Fruit fly (Drosophila melanogaster) whole organism, prepupa: Measurements from ENCODE around the gene CG34162.

Experiments
- CG8319 ChIP-seq: fragments of 200-800 bp; sonication (Bioruptor generic); optimal IDR thresholded peaks from 3 replicates; lab custom pipeline; 2016; ENCODE audit warnings: missing biosample characterization, missing genetic modification characterization
- CG9139 ChIP-seq: fragments of 200-800 bp; sonication (Bioruptor generic); optimal IDR thresholded peaks from 3 replicates; lab custom pipeline; 2017; ENCODE audit warnings: missing biosample characterization, mild to moderate bottlenecking, missing genetic modification characterization
- Ets21C ChIP-seq: fragments of 200-800 bp; sonication (Bioruptor generic); optimal IDR thresholded peaks from 3 replicates; lab custom pipeline; 2016; ENCODE audit warnings: missing biosample characterization, missing genetic modification characterization
- Lpt ChIP-seq: fragments of 200-800 bp; sonication (Bioruptor generic); optimal IDR thresholded peaks from 3 replicates; lab custom pipeline; 2016; ENCODE audit warnings: missing biosample characterization, missing genetic modification characterization
- fd85E ChIP-seq: fragments of 200-800 bp; sonication (Bioruptor generic); optimal IDR thresholded peaks from 3 replicates; lab custom pipeline; 2016; ENCODE audit warnings: missing biosample characterization, missing genetic modification characterization
- lz ChIP-seq: fragments of 200-800 bp; sonication (Bioruptor generic); optimal IDR thresholded peaks from 3 replicates; lab custom pipeline; 2016; ENCODE audit warnings: missing biosample characterization, missing genetic modification characterization
- topi ChIP-seq: fragments of 200-800 bp; sonication (Bioruptor generic); optimal IDR thresholded peaks from 3 replicates; lab custom pipeline; 2016; ENCODE audit warnings: missing biosample characterization, missing genetic modification characterization

- TF ChIP-seq lz (GFP tag; lab: Kevin White, UChicago) (no peak), CG8319 (GFP tag; lab: Kevin White, UChicago) (no peak), Lpt (no peak), topi (GFP tag; lab: Kevin White, UChicago) (no peak), Ets21C (GFP tag; lab: Kevin White, UChicago) (no peak), fd85E (GFP tag; lab: Kevin White, UChicago) (no peak), CG9139 (no peak)
These were observed 12.1 kb upstream of the CG34162 start, which contains the start of gene CG14929 for dm6 chr2L:11519532-11519931.
